Worm (Caenorhabditis elegans): ENCODE data around the gene B0310.6.

- no peak for TF ChIP-seq ama-1 (optimal IDR thresholded peaks at IDR 0.05)
- TF ChIP-seq sea-1 (GFP tag; conservative IDR thresholded peaks at IDR 0.05): no peak
- no peak for TF ChIP-seq B0310.2 (tag; optimal IDR thresholded peaks at IDR 0.05)
- no peak for TF ChIP-seq tra-4 (tag; optimal IDR thresholded peaks at IDR 0.05)
- TF ChIP-seq flt-1 (GFP tag; IDR thresholded peaks at IDR 0.05): no peak
- TF ChIP-seq scrt-1 (GFP tag; IDR thresholded peaks at IDR 0.05): no peak
- no peak for TF ChIP-seq hmbx-1 (tag; optimal IDR thresholded peaks at IDR 0.05)
- TF ChIP-seq aly-1 (tag; optimal IDR thresholded peaks at IDR 0.05): no peak
These were observed at the start of gene B0310.6 for ce11 chrX:530909-531308.

Data from whole organism, early embryonic.